Fruit fly (Drosophila melanogaster) whole organism, adult: ENCODE data around the gene numb.

ENCODE experiments used
- CG11617 ChIP-seq: fragments of 200-800 bp; sonication (Bioruptor generic); optimal IDR thresholded peaks from 2 replicates; lab custom pipeline; 2017; ENCODE audit warnings: mild to moderate bottlenecking, missing biosample characterization, missing genetic modification reagents, missing genetic modification characterization
- CG12768 ChIP-seq: fragments of 200-800 bp; sonication (Bioruptor generic); optimal IDR thresholded peaks from 2 replicates; lab custom pipeline; 2017; ENCODE audit warnings: missing biosample characterization, missing genetic modification characterization, mild to moderate bottlenecking, moderate library complexity, missing genetic modification reagents
- CG14711 ChIP-seq: fragments of 200-800 bp; sonication (Bioruptor generic); optimal IDR thresholded peaks from 2 replicates; lab custom pipeline; 2018; ENCODE audit warnings: missing biosample characterization, mild to moderate bottlenecking, missing genetic modification characterization, moderate library complexity
- CG1620 ChIP-seq: fragments of 200-800 bp; sonication (Bioruptor generic); optimal IDR thresholded peaks from 2 replicates; lab custom pipeline; 2016; ENCODE audit warnings: missing biosample characterization, missing genetic modification characterization
- CG33017 ChIP-seq: fragments of 200-800 bp; sonication (Bioruptor generic); optimal IDR thresholded peaks from 2 replicates; lab custom pipeline; 2018; ENCODE audit warnings: missing biosample characterization, mild to moderate bottlenecking, missing genetic modification characterization, moderate library complexity
- CG5204 ChIP-seq: fragments of 200-800 bp; sonication (Bioruptor generic); optimal IDR thresholded peaks from 2 replicates; lab custom pipeline; 2016; ENCODE audit warnings: missing biosample characterization, missing genetic modification characterization
- CG7045 ChIP-seq: fragments of 200-800 bp; sonication (Bioruptor generic); optimal IDR thresholded peaks from 2 replicates; lab custom pipeline; 2017; ENCODE audit warnings: missing biosample characterization, mild to moderate bottlenecking, missing genetic modification characterization
- CG7101 ChIP-seq: fragments of 200-800 bp; sonication (Bioruptor generic); optimal IDR thresholded peaks from 2 replicates; lab custom pipeline; 2018; ENCODE audit warnings: missing biosample characterization, mild to moderate bottlenecking, missing genetic modification characterization, moderate library complexity
- Clk ChIP-seq: fragments of 200-800 bp; sonication (Bioruptor generic); optimal IDR thresholded peaks from 2 replicates; lab custom pipeline; 2017; ENCODE audit warnings: missing biosample characterization, missing genetic modification characterization
- Crg-1 ChIP-seq: fragments of 200-800 bp; sonication (Bioruptor generic); optimal IDR thresholded peaks from 2 replicates; lab custom pipeline; 2016; ENCODE audit warnings: missing biosample characterization, missing genetic modification characterization
- Hr96 ChIP-seq: fragments of 200-800 bp; sonication (Bioruptor generic); optimal IDR thresholded peaks from 2 replicates; lab custom pipeline; 2016; ENCODE audit warnings: missing biosample characterization, missing genetic modification characterization
- Mnt ChIP-seq: fragments of 200-800 bp; sonication (Bioruptor generic); optimal IDR thresholded peaks from 2 replicates; lab custom pipeline; 2016; ENCODE audit warnings: missing biosample characterization, mild to moderate bottlenecking, missing genetic modification characterization
- bab1 ChIP-seq: fragments of 200-800 bp; sonication (Bioruptor generic); optimal IDR thresholded peaks from 3 replicates; lab custom pipeline; 2019; ENCODE audit warnings: missing biosample characterization, mild to moderate bottlenecking, missing genetic modification characterization, moderate library complexity
- cic ChIP-seq: fragments of 200-800 bp; sonication (Bioruptor generic); optimal IDR thresholded peaks from 2 replicates; lab custom pipeline; 2017; ENCODE audit warnings: missing biosample characterization, mild to moderate bottlenecking, missing genetic modification characterization, moderate library complexity
- cnc ChIP-seq, 2 experiments: fragments of >200 bp; optimal IDR thresholded peaks; 2 replicates each; lab custom pipeline; 2017
- kay ChIP-seq: fragments of 200-800 bp; sonication (Bioruptor generic); peaks from one replicate; lab custom pipeline; 2016; ENCODE audit warnings: missing biosample characterization, missing genetic modification characterization, borderline replicate concordance
- ovo ChIP-seq: fragments of 200-800 bp; sonication (Bioruptor generic); optimal IDR thresholded peaks from 2 replicates; lab custom pipeline; 2016; ENCODE audit warnings: missing biosample characterization, missing genetic modification characterization
- pad ChIP-seq: fragments of 200-800 bp; sonication (Bioruptor generic); optimal IDR thresholded peaks from 3 replicates; lab custom pipeline; 2017; ENCODE audit warnings: missing biosample characterization, missing genetic modification characterization, mild to moderate bottlenecking, moderate library complexity, missing genetic modification reagents
- tj ChIP-seq: fragments of 200-800 bp; sonication (Bioruptor generic); optimal IDR thresholded peaks from 3 replicates; lab custom pipeline; 2017; ENCODE audit warnings: missing biosample characterization, mild to moderate bottlenecking, missing genetic modification characterization, moderate library complexity
- toe ChIP-seq: fragments of 200-800 bp; sonication (Bioruptor generic); optimal IDR thresholded peaks from 2 replicates; lab custom pipeline; 2016; ENCODE audit warnings: missing biosample characterization, missing genetic modification characterization

numb gene

dm6 chr2L:9448322-9449256, 11.3 kb downstream of the numb start:
- TF ChIP-seq CG12768 (no peak), cnc (optimal IDR thresholded peaks at IDR 0.05; lab: Kevin White, UChicago) (no peak), Clk (GFP tag; lab: Kevin White, UChicago) (no peak), Crg-1 (no peak), CG5204 (peak; percentile 8), CG11617 (no peak), toe (no peak), CG14711 (peak; percentile 4)

dm6 chr2L:9449257-9449972, 12.1 kb downstream of the numb start:
- TF ChIP-seq Hr96 (GFP tag; lab: Kevin White, UChicago) = peak; percentile 76
- peak; percentile 80 for TF ChIP-seq Mnt
- peak; percentile 92 for TF ChIP-seq CG33017 (tag; lab: Kevin White, UChicago)
- TF ChIP-seq pad (GFP tag; lab: Kevin White, UChicago) = peak; percentile 87
- TF ChIP-seq CG7045 = peak; percentile 95
- peak; percentile 83 for TF ChIP-seq CG14711
- TF ChIP-seq CG7101 (tag; lab: Kevin White, UChicago) = peak; percentile 95
- TF ChIP-seq cnc (optimal IDR thresholded peaks at IDR 0.05; lab: Kevin White, UChicago) = no peak
- peak; percentile 88 for TF ChIP-seq toe
- peak; percentile 95 for TF ChIP-seq Clk (GFP tag; lab: Kevin White, UChicago)
- peak; percentile 90 for TF ChIP-seq CG1620 (GFP tag; lab: Kevin White, UChicago)
- peak; percentile 95 for TF ChIP-seq kay (GFP tag; lab: Kevin White, UChicago)
- peak; percentile 93 for TF ChIP-seq cic (GFP tag; lab: Kevin White, UChicago)
- TF ChIP-seq CG11617 = peak; percentile 97
- peak; percentile 94 for TF ChIP-seq CG12768
- peak; percentile 74 for TF ChIP-seq tj (GFP tag; lab: Kevin White, UChicago)
- peak; percentile 84 for TF ChIP-seq ovo (GFP tag; lab: Kevin White, UChicago)
- peak; percentile 96 for TF ChIP-seq bab1 (GFP tag; lab: Kevin White, UChicago)
- peak; percentile 93 for TF ChIP-seq CG5204
- TF ChIP-seq Crg-1 = peak; percentile 88

- TF ChIP-seq toe = no peak
These were observed 15.7 kb downstream of the numb start for dm6 chr2L:9452959-9453358.

- TF ChIP-seq cic (GFP tag; lab: Kevin White, UChicago) (no peak), Mnt (no peak), Hr96 (GFP tag; lab: Kevin White, UChicago) (no peak)
These were observed 17.2 kb downstream of the numb start for dm6 chr2L:9454369-9455054.

- TF ChIP-seq Mnt = no peak
- no peak for TF ChIP-seq bab1 (GFP tag; lab: Kevin White, UChicago)
- TF ChIP-seq CG7045 = no peak
- no peak for TF ChIP-seq cic (GFP tag; lab: Kevin White, UChicago)
These were observed 17.9 kb downstream of the numb start for dm6 chr2L:9455157-9455556.

- no peak for TF ChIP-seq cnc (optimal IDR thresholded peaks at IDR 0.05; lab: Kevin White, UChicago)
- TF ChIP-seq tj (GFP tag; lab: Kevin White, UChicago) = no peak
- TF ChIP-seq toe = no peak
- TF ChIP-seq CG14711 = no peak
- no peak for TF ChIP-seq ovo (GFP tag; lab: Kevin White, UChicago)
- TF ChIP-seq Crg-1 = no peak
- TF ChIP-seq Mnt = no peak
- no peak for TF ChIP-seq Hr96 (GFP tag; lab: Kevin White, UChicago)
- TF ChIP-seq CG12768 = no peak
- TF ChIP-seq CG7101 (tag; lab: Kevin White, UChicago) = no peak
- no peak for TF ChIP-seq CG33017 (tag; lab: Kevin White, UChicago)
- TF ChIP-seq kay (GFP tag; lab: Kevin White, UChicago) = no peak
- no peak for TF ChIP-seq bab1 (GFP tag; lab: Kevin White, UChicago)
- no peak for TF ChIP-seq CG11617
- no peak for TF ChIP-seq CG1620 (GFP tag; lab: Kevin White, UChicago)
- no peak for TF ChIP-seq pad (GFP tag; lab: Kevin White, UChicago)
- no peak for TF ChIP-seq CG7045
- TF ChIP-seq CG5204 = no peak
- no peak for TF ChIP-seq cic (GFP tag; lab: Kevin White, UChicago)
These were observed 20.2 kb downstream of the numb start for dm6 chr2L:9457456-9457855.
